Worm (Caenorhabditis elegans) whole organism, dauer: ENCODE data around the gene F49H6.15.

Experiments used
- unc-62 ChIP-seq: sonication (generic microtip); optimal IDR thresholded peaks from 2 replicates; lab custom pipeline; 2017; ENCODE audit warnings: missing biosample characterization, missing genetic modification reagents, missing genetic modification characterization

The F49H6.15 gene

DNA sequence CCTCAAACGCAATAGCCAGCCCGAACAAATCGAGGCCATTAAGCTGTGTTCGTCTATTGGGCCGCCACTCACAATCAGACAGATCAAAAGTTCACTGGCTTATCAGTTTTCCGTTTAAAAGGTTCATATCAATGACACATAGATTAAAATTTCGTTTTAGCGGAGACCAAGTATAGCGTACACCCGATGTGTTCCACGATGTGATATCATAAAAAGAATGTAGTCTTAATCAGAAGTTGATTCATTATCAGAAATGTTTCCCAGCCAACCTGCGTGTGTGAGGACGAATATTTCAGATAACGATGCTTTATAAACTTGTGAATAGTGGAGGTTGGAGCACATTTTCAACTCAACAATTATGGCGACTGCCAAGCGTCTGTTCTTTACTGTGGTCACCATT is 12.1 kb downstream of the F49H6.15 start, which contains the start of gene clc-13:
Gene clc-13 (plus strand): TSS at position 359 of the 400 bp plus-strand sequence.
- no peak for TF ChIP-seq unc-62 (GFP tag; lab: Kevin White, UChicago)

DNA sequence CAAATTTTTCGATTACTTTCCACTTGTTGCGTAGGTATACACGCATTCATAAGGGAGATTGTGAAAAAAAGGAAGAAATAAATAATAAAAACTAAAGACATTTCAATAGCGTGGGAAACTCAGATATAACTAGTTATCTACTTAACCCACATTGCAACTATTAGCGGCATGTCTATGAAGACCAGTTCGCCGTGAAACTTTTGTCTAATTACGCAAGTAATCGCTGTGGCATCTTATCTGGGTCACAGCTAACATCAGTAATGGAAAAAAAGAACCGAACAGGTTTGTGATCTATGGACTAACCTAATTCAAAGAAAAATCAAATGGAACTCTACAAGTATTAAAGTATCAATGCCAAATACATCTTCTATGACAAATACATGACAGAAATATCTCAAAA is 13.0 kb downstream of the F49H6.15 start, which contains the start of gene clec-241:
Gene clec-241 (minus strand): TSS at position 101 of the 400 bp plus-strand sequence.
- TF ChIP-seq unc-62 (GFP tag; lab: Kevin White, UChicago), result no peak

DNA sequence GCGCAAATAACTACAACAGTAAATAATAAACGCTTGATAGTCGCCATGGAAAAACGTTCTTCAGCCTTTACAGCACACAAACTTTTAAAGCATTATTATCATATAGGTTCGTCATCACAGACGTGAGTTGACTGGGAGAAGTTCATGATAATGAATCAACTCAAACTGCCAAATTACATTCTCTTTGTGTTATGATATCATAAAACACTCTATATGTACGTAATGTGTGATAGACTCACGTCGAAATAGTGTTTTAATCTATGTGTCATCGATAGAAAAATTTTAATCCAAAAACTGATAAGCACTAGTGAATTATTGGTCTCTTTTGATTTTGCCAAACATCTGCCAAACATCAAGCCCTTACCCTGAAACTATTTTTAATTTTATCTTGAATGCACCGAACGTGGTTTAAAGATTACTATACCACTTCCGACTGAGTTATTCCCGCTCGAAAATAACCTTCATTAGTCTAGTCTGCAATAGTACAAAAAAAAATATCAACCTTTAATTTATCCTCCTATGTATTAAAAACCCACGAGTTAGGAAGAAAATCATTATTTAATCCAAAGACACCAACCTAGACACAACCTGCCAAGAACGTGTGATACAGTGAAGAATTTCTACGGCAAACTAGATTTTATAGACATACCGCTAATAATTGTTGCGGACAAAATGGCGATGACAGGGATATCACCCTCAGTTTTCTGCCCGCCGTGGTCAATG is 16.7 kb downstream of the F49H6.15 start, which contains the start of the genes clc-12 and clec-240:
Gene clc-12 (minus strand): TSS at position 47 of the 723 bp plus-strand sequence.
Gene clec-240 (plus strand): TSS at position 673 of the 723 bp plus-strand sequence.
- no peak for TF ChIP-seq unc-62 (GFP tag; lab: Kevin White, UChicago)

DNA sequence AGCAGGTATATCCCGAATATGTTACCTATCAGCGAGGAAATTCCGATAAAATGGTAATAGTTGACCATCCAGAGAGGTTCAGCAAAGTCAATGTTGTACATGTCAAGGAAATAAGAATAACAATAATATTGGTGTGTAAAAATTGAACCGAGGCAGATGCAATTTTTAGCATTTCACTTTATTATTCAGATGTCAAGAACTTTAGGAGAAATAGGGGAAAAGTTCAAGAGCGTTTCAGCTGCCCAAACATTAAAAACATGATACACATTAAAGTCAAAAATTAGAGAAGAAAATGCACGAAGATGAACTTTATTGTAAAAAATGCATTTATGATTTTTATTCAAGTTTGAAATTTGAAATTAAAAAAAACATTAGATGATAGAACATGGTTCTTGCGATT is 17.9 kb downstream of the F49H6.15 start, which contains the start of gene sri-69:
Gene sri-69 (minus strand): TSS at position 101 of the 400 bp plus-strand sequence.
- no peak for TF ChIP-seq unc-62 (GFP tag; lab: Kevin White, UChicago)

DNA sequence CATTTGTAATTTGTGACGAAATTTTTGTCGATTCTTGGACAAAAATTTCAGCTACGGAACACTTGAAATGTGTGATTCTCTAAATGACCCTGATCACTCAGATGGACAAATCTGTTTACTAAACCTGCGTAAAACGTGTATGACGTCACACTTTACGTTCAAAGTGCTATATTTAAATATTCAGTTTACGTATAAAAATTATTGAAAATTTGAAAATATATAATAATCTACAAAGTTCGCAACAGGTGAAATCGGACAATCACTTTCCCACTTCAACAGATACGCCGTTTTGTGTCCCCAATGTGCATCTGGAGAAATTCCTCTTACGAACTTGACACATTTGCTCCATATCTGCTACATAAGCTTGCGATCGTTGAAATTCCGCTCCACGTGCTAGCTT is 21.0 kb downstream of the F49H6.15 start, which contains the start of gene srh-131:
Gene srh-131 (plus strand): TSS at position 301 of the 400 bp plus-strand sequence.
- TF ChIP-seq unc-62 (GFP tag; lab: Kevin White, UChicago), result no peak

DNA sequence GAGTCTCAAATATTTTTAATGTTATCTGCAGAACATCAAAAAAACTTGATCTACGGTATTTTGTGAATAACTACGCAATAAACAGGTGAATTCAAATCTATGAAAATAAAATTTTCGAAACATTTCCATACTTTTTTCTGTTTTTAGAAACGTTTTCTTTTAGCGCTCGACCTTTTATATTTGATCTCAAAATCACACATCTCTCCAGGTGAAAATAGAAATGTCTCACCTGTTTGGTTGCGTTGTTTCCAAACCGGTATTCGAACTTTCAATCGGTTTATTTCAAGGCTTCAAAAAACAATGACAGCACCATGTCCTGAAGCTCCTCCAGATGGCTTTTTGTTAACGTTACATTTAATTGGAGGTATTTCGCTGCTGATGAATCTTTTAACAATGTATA is 25.0 kb downstream of the F49H6.15 start, which contains the start of gene sri-9:
Gene sri-9 (plus strand): TSS at position 301 of the 400 bp plus-strand sequence.
- TF ChIP-seq unc-62 (GFP tag; lab: Kevin White, UChicago), result no peak

DNA sequence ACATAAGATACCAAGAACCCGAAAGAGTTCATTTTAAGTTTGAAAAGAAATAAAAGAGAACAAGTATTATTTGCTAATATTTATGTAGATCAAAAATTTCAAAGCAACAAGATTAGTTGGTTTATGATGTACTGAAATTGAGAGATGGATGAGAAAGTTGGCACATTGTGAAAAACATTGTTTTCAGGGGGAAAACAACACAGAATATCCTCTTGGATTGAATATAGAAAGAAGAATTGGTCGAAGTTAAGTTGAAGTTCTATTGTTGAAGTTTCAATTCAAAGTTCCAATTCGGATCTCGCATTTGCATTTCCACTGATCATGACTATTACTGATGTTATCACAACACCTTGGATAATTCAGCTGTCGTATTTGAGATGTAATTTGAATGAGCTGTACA is 25.6 kb downstream of the F49H6.15 start:
- TF ChIP-seq unc-62 (GFP tag; lab: Kevin White, UChicago), result no peak

DNA sequence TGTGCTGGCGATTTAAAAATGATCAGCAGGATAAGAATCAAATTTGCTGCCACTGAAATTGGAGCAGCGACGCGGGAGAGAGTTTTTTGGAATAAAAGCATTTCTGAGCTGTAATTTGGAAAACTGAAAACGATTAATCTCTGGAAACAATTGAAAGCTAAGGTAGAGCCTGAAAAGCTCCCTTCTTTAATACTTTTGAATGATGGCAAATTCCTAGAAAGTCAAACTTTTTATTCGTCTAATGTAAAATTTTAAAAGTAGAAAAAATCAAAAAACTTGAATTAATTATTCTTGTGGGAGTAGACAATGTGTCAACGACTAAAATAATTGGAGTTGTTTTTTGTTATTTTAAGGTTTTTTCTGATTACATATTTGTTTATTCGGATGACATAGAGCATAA is 26.0 kb downstream of the F49H6.15 start, which contains the start of gene str-217:
Gene str-217 (minus strand): TSS at position 101 of the 400 bp plus-strand sequence.
- TF ChIP-seq unc-62 (GFP tag; lab: Kevin White, UChicago), result no peak

DNA sequence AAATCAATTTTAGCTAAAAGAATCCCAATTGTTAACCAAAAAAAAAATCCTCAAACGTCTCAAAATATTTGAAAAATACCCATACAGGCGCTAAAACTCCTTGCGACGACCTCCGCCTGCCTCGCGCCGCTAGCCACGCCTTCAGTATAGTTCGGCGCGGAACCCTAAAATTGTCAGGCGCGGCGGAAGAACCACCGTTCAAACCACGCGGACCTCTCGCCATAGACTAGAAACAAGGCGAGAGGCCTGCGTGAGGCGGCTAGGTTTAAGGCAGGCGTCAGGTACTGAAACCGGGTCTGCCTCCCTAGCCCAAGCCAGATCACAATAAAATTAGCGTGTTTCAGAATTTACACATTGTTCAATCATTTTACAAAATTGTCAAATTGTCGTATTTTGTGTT is 33.8 kb downstream of the F49H6.15 start:
- no peak for TF ChIP-seq unc-62 (GFP tag; lab: Kevin White, UChicago)

DNA sequence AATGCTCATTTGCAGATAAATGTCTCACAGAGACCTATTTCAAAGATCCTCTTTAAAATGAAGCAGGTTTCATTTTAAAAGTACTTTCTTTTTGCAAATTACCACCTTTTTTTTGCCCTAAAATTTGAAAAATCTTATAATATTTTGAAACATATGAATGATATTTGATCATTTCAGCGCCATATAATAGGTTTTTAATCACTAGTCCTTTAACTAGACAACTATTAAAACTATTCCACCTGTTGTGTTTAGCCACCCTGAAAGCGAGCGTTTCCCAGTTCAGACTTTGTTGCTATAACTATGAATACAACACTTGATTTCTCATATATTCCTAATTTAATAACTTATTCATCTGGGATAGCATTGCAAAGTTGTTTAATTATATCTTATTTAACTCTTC is 34.5 kb downstream of the F49H6.15 start, which contains the start of gene srz-95:
Gene srz-95 (plus strand): TSS at position 301 of the 400 bp plus-strand sequence.
- TF ChIP-seq unc-62 (GFP tag; lab: Kevin White, UChicago), result no peak

DNA sequence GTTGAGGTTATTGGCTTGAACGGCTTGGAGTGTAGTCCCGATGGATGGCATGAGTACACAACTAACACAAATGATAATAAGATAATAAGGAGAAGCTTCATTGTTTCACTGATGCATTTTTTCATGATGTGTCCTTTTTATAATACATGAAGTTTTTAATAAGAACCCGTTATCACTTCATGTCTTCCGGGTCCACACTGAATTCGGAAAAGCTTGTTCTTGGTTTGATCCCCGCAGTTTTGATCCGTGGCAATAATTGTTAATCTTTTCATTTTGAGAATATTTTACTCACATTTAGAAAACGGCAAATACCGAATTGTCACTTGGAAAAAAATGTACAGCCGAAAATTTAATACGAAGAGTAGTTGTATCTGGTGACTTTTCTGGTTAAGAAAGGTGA is 37.6 kb downstream of the F49H6.15 start, which contains the start of gene Y102A5C.27:
Gene Y102A5C.27 (minus strand): TSS at position 101 of the 400 bp plus-strand sequence.
- no peak for TF ChIP-seq unc-62 (GFP tag; lab: Kevin White, UChicago)

DNA sequence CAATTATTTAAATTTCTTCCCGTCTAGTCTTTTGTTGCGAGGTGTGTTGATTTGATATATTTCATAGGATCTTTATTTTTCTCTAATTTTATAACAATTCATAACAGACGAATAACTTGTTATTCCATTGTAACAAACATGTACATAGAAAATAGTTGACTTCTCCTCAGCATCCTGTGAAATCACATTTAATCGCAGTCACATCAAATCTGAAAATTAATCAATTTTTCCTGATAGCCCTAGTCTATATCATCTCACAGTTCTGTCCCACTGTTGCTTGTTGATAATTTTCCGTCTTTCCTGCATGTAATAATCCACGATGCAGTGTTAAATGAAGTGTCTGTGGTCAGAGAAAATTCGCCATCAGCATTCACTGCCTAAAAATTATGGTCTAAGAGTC is 38.4 kb downstream of the F49H6.15 start:
- no peak for TF ChIP-seq unc-62 (GFP tag; lab: Kevin White, UChicago)

DNA sequence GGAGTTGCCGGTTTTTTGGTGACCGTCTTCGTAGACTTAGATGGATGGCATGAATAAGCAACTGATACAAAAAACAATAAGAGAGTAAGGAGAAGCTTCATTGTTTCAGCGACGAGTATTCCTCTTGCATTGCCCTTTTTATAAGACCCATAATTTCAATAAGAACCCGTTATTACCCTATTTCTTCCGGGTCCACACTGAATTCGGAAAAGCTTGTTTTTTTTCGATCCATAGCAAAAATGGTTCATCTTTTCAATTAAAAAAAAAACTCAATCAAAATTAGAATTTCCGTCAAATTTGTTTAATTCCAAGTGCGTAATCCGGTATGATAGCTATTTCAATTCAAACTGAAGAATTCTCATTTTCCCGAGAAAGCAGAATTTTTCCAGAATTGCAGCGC is 39.2 kb downstream of the F49H6.15 start, which contains the start of gene Y102A5C.40:
Gene Y102A5C.40 (minus strand): TSS at position 101 of the 400 bp plus-strand sequence.
- no peak for TF ChIP-seq unc-62 (GFP tag; lab: Kevin White, UChicago)

DNA sequence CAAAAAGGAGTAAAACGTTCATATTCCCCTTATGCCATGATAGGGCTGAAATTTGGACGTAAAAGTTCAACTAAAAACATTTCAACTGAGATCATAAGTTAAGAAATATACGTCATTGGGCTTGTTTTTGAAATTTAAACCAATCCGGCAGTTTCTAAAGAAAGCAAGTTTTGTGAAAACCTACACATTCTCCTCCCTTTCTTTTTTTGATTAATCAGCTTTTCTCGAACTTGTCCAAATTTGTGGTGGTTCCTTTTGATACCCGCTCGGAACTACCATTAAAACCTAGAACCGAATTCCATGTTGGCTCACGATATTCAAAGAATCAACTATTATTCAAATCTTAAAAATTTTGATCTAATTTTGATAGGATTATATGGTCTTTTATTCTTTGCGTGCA is 45.8 kb downstream of the F49H6.15 start, which contains the start of gene srz-54:
Gene srz-54 (plus strand): TSS at position 301 of the 400 bp plus-strand sequence.
- TF ChIP-seq unc-62 (GFP tag; lab: Kevin White, UChicago), result no peak
